Worm (Caenorhabditis elegans) whole organism, L1 larva: ENCODE data around the gene Y48E1B.8.
A peak's percentile ranks its signal among the peaks of the same experiment; 100 is the strongest.

Experiments
- Y116A8C.19 ChIP-seq: sonication (generic microtip); optimal IDR thresholded peaks from 2 replicates; lab custom pipeline; 2016; ENCODE audit warnings: missing compliant biosample characterization, missing genetic modification characterization, borderline replicate concordance
- aha-1 ChIP-seq: fragments of 150-350 bp; optimal IDR thresholded peaks from 2 replicates; lab custom pipeline; 2014; ENCODE audit warnings: missing biosample characterization, missing genetic modification characterization
- alr-1 ChIP-seq: fragments of 200-800 bp; sonication (Bioruptor generic); optimal IDR thresholded peaks from 2 replicates; lab custom pipeline; 2018; ENCODE audit warnings: borderline replicate concordance, mild to moderate bottlenecking, missing genetic modification characterization, missing compliant biosample characterization
- aly-2 ChIP-seq: fragments of 150-350 bp; optimal IDR thresholded peaks from 2 replicates; lab custom pipeline; 2014; ENCODE audit warnings: missing biosample characterization, missing genetic modification characterization
- ama-1 ChIP-seq: fragments of 150-350 bp; optimal IDR thresholded peaks from 2 replicates; lab custom pipeline; 2014
- ceh-88 ChIP-seq: fragments of 200-800 bp; sonication (Bioruptor generic); IDR thresholded peaks from 2 replicates; pipeline ENCODE4 v1.3.6; 2022; ENCODE audit warnings: missing genetic modification characterization, missing compliant biosample characterization
- ceh-90 ChIP-seq: sonication (generic microtip); optimal IDR thresholded peaks from 2 replicates; lab custom pipeline; 2016; ENCODE audit warnings: missing genetic modification characterization, missing compliant biosample characterization
- dpl-1 ChIP-seq, 3 experiments: fragments of 150-350 bp in 2 of 3; sonication (generic microtip) in 1 of 3; optimal IDR thresholded peaks; 2 replicates each; lab custom pipeline; 2014 to 2017; ENCODE audit warnings: missing biosample characterization in 3 of 3, missing genetic modification characterization in 3 of 3, missing genetic modification reagents in 3 of 3
- dsc-1 ChIP-seq: sonication (generic microtip); optimal IDR thresholded peaks from 2 replicates; lab custom pipeline; 2016; ENCODE audit warnings: mild to moderate bottlenecking, missing genetic modification characterization, missing compliant biosample characterization
- efl-3 ChIP-seq: fragments of 200-800 bp; sonication (Bioruptor generic); optimal IDR thresholded peaks from 2 replicates; lab custom pipeline; 2018; ENCODE audit warnings: mild to moderate bottlenecking, missing genetic modification characterization, missing compliant biosample characterization
- elt-2 ChIP-seq: sonication (generic microtip); optimal IDR thresholded peaks from 2 replicates; lab custom pipeline; 2016; ENCODE audit warnings: missing genetic modification characterization, mild to moderate bottlenecking, inconsistent platforms, missing compliant biosample characterization, missing genetic modification reagents
- fkh-10 ChIP-seq: sonication (generic microtip); optimal IDR thresholded peaks from 2 replicates; lab custom pipeline; 2017; ENCODE audit warnings: missing biosample characterization, missing genetic modification reagents, missing genetic modification characterization
- fos-1 ChIP-seq: fragments of 150-350 bp; optimal IDR thresholded peaks from 2 replicates; lab custom pipeline; 2014; ENCODE audit warnings: missing biosample characterization, missing genetic modification characterization
- grh-1 ChIP-seq: fragments of 200-800 bp; sonication (Bioruptor generic); IDR thresholded peaks from 2 replicates; pipeline ENCODE4 v1.3.6; 2022; ENCODE audit warnings: missing genetic modification reagents, missing genetic modification characterization, missing compliant biosample characterization
- hlh-4 ChIP-seq: sonication (generic microtip); optimal IDR thresholded peaks from 2 replicates; lab custom pipeline; 2016; ENCODE audit warnings: mild to moderate bottlenecking, missing genetic modification characterization, missing compliant biosample characterization
- jun-1 ChIP-seq: fragments of 150-350 bp; optimal IDR thresholded peaks from 2 replicates; lab custom pipeline; 2014; ENCODE audit warnings: missing biosample characterization, missing genetic modification reagents, missing genetic modification characterization
- lin-13 ChIP-seq: fragments of 150-350 bp; optimal IDR thresholded peaks from 2 replicates; lab custom pipeline; 2014; ENCODE audit warnings: missing biosample characterization, missing genetic modification reagents, missing genetic modification characterization
- lin-14 ChIP-seq: fragments of 200-800 bp; sonication (Bioruptor generic); optimal IDR thresholded peaks from 2 replicates; lab custom pipeline; 2018; ENCODE audit warnings: mild to moderate bottlenecking, missing genetic modification characterization, moderate library complexity, missing compliant biosample characterization
- lin-15B ChIP-seq: fragments of 150-350 bp; sonication (generic microtip); optimal IDR thresholded peaks from 3 replicates; lab custom pipeline; 2014; ENCODE audit warnings: missing biosample characterization, missing genetic modification characterization
- lin-35 ChIP-seq, 2 experiments: fragments of 150-350 bp; optimal IDR thresholded peaks; 2 replicates each; lab custom pipeline; 2014; ENCODE audit warnings: missing biosample characterization in 2 of 2, missing genetic modification characterization in 2 of 2, missing genetic modification reagents in 2 of 2
- lir-3 ChIP-seq: sonication (generic microtip); optimal IDR thresholded peaks from 2 replicates; lab custom pipeline; 2016; ENCODE audit warnings: mild to moderate bottlenecking, missing genetic modification characterization, moderate library complexity, missing compliant biosample characterization; ENCODE audit not compliant: poor library complexity
- mep-1 ChIP-seq: fragments of 150-350 bp; optimal IDR thresholded peaks from 2 replicates; lab custom pipeline; 2014; ENCODE audit warnings: missing biosample characterization, missing genetic modification characterization
- nhr-12 ChIP-seq: sonication (generic microtip); optimal IDR thresholded peaks from 2 replicates; lab custom pipeline; 2017; ENCODE audit warnings: missing biosample characterization, missing genetic modification characterization
- nhr-19 ChIP-seq: fragments of 200-800 bp; sonication (Bioruptor generic); conservative IDR thresholded peaks from 2 replicates; pipeline ENCODE4 v1.3.6; 2022; ENCODE audit warnings: missing genetic modification characterization, missing compliant biosample characterization
- nhr-237 ChIP-seq: fragments of 150-350 bp; optimal IDR thresholded peaks from 2 replicates; lab custom pipeline; 2014; ENCODE audit warnings: missing biosample characterization, missing genetic modification characterization
- nhr-28 ChIP-seq: fragments of 150-350 bp; optimal IDR thresholded peaks from 2 replicates; lab custom pipeline; 2014; ENCODE audit warnings: missing biosample characterization, missing genetic modification characterization
- nhr-47 ChIP-seq: sonication (generic microtip); optimal IDR thresholded peaks from 2 replicates; lab custom pipeline; 2016; ENCODE audit warnings: mild to moderate bottlenecking, missing genetic modification characterization, moderate library complexity, missing compliant biosample characterization
- nhr-76 ChIP-seq: sonication (generic microtip); optimal IDR thresholded peaks from 2 replicates; lab custom pipeline; 2017; ENCODE audit warnings: missing biosample characterization, missing genetic modification characterization
- nhr-77 ChIP-seq: fragments of 150-350 bp; optimal IDR thresholded peaks from 2 replicates; lab custom pipeline; 2014; ENCODE audit warnings: missing biosample characterization, missing genetic modification characterization
- nhr-84 ChIP-seq: sonication (generic microtip); optimal IDR thresholded peaks from 2 replicates; lab custom pipeline; 2017; ENCODE audit warnings: missing biosample characterization, missing genetic modification characterization
- nhr-85 ChIP-seq: sonication (generic microtip); peaks from one replicate; lab custom pipeline; 2016; ENCODE audit warnings: missing genetic modification characterization, inconsistent platforms, missing compliant biosample characterization
- pag-3 ChIP-seq: sonication (generic microtip); optimal IDR thresholded peaks from 2 replicates; lab custom pipeline; 2017; ENCODE audit warnings: missing genetic modification characterization, mild to moderate bottlenecking, missing compliant biosample characterization, antibody characterized with exemption, borderline replicate concordance; ENCODE audit not compliant: insufficient read depth
- pax-3 ChIP-seq: fragments of 200-800 bp; sonication (Bioruptor generic); optimal IDR thresholded peaks from 2 replicates; lab custom pipeline; 2018; ENCODE audit warnings: mild to moderate bottlenecking, missing genetic modification characterization, moderate library complexity, missing compliant biosample characterization
- rnt-1 ChIP-seq: sonication (generic microtip); optimal IDR thresholded peaks from 2 replicates; lab custom pipeline; 2016; ENCODE audit warnings: mild to moderate bottlenecking, missing genetic modification characterization, moderate library complexity, missing compliant biosample characterization
- skn-1 ChIP-seq: fragments of 150-350 bp; optimal IDR thresholded peaks from 2 replicates; lab custom pipeline; 2014; ENCODE audit warnings: missing biosample characterization, missing genetic modification characterization
- snu-23 ChIP-seq: sonication (generic microtip); optimal IDR thresholded peaks from 2 replicates; lab custom pipeline; 2016; ENCODE audit warnings: missing genetic modification characterization, missing compliant biosample characterization
- sox-4 ChIP-seq: sonication (generic microtip); optimal IDR thresholded peaks from 2 replicates; lab custom pipeline; 2016; ENCODE audit warnings: missing genetic modification characterization, missing compliant biosample characterization
- swsn-7 ChIP-seq: sonication (generic microtip); optimal IDR thresholded peaks from 2 replicates; lab custom pipeline; 2016; ENCODE audit warnings: missing genetic modification characterization, missing compliant biosample characterization
- unc-30 ChIP-seq: sonication (generic microtip); optimal IDR thresholded peaks from 2 replicates; lab custom pipeline; 2017; ENCODE audit warnings: missing biosample characterization, missing genetic modification characterization
- unc-86 ChIP-seq: sonication (generic microtip); optimal IDR thresholded peaks from 2 replicates; lab custom pipeline; 2016; ENCODE audit warnings: missing genetic modification characterization, missing compliant biosample characterization
- xbp-1 ChIP-seq: sonication (generic microtip); optimal IDR thresholded peaks from 2 replicates; lab custom pipeline; 2016; ENCODE audit warnings: missing genetic modification characterization, missing compliant biosample characterization
- ztf-11 ChIP-seq, 2 experiments: sonication (generic microtip); optimal IDR thresholded peaks; 2 replicates each; lab custom pipeline; 2016 to 2017; ENCODE audit warnings: missing genetic modification characterization in 2 of 2, missing biosample characterization in 1 of 2, missing compliant biosample characterization in 1 of 2
- ztf-4 ChIP-seq: fragments of 150-350 bp; optimal IDR thresholded peaks from 2 replicates; lab custom pipeline; 2014; ENCODE audit warnings: missing biosample characterization, missing genetic modification characterization

Gene Y48E1B.8

DNA sequence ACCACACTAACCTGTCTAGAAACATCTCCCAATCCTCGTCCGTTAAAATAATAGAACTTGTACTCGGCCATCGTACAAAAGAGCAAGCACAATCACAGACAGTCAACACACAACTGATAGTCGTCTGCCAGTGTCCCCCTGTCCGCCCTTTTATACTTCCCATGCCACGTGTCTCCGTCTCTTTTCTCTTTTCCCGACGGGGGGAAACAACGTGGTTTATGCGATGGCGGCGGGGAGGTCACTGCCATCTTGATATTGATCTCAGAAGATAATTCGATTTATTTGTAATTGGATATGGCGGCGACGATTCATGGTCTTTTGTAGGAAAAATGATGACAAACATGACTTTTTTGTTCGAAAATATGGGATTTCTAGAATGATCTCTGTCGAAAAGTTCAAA, 24.1 kb downstream of the Y48E1B.8 start, which contains the start of gene gst-20 (continued):
- no peak for TF ChIP-seq jun-1
- no peak for TF ChIP-seq aha-1 (tag; lab: Kevin White, UChicago)
- no peak for TF ChIP-seq dsc-1 (tag; lab: Kevin White, UChicago)
- TF ChIP-seq nhr-19, result peak; percentile 19; the same call in 1 of the 2 replicates
- TF ChIP-seq xbp-1 (tag; lab: Kevin White, UChicago), result peak; percentile 30
- TF ChIP-seq mep-1 (tag; lab: Kevin White, UChicago), result peak; percentile 57
- no peak; the same call in 1 of the 2 replicates for TF ChIP-seq grh-1 (GFP tag; lab: Robert Waterston, UW)
- TF ChIP-seq swsn-7 (tag; lab: Kevin White, UChicago), result peak; percentile 12
- no peak for TF ChIP-seq ceh-90 (tag; lab: Kevin White, UChicago)
- no peak for TF ChIP-seq nhr-28 (tag; lab: Kevin White, UChicago)
- TF ChIP-seq lin-15B, result no peak
- peak; percentile 89 for TF ChIP-seq nhr-85 (tag; lab: Kevin White, UChicago)
- no peak for TF ChIP-seq unc-86
- TF ChIP-seq nhr-47, result peak; percentile 52
- TF ChIP-seq Y116A8C.19 (tag; lab: Kevin White, UChicago), result no peak
- TF ChIP-seq nhr-237 (tag; lab: Kevin White, UChicago), result no peak
- no peak for TF ChIP-seq nhr-84
- no peak for TF ChIP-seq fkh-10 (GFP tag; lab: Kevin White, UChicago)
- TF ChIP-seq rnt-1 (tag; lab: Kevin White, UChicago), result peak; percentile 10
- TF ChIP-seq lir-3, result no peak
- TF ChIP-seq unc-30 (tag; lab: Kevin White, UChicago), result no peak
- TF ChIP-seq nhr-76 (tag; lab: Kevin White, UChicago), result no peak
- no peak for TF ChIP-seq ztf-11 (tag; optimal IDR thresholded peaks at IDR 0.05; lab: Kevin White, UChicago)
- TF ChIP-seq sox-4, result no peak
- no peak for TF ChIP-seq alr-1 (tag; lab: Kevin White, UChicago)
- peak; percentile 9 for TF ChIP-seq elt-2 (tag; lab: Kevin White, UChicago)
- peak; percentile 90 for TF ChIP-seq lin-14 (GFP tag; lab: Kevin White, UChicago)
- no peak for TF ChIP-seq fos-1
- peak; percentile 84 for TF ChIP-seq pag-3 (tag; lab: Kevin White, UChicago)
- peak; percentile 61 for TF ChIP-seq skn-1 (tag; lab: Kevin White, UChicago)
- TF ChIP-seq aly-2 (tag; lab: Kevin White, UChicago), result no peak
- no peak for TF ChIP-seq ama-1
- no peak for TF ChIP-seq nhr-12
- TF ChIP-seq pax-3, result no peak
- TF ChIP-seq efl-3 (GFP tag; lab: Kevin White, UChicago), result no peak
- TF ChIP-seq ztf-4, result no peak
- peak in 1 of 2 experiments; percentile 64 for TF ChIP-seq lin-35 (GFP tag; optimal IDR thresholded peaks at IDR 0.05; lab: Kevin White, UChicago)
- TF ChIP-seq hlh-4 (tag; lab: Kevin White, UChicago), result no peak
- TF ChIP-seq, all 84 proteins: peak for 26

DNA sequence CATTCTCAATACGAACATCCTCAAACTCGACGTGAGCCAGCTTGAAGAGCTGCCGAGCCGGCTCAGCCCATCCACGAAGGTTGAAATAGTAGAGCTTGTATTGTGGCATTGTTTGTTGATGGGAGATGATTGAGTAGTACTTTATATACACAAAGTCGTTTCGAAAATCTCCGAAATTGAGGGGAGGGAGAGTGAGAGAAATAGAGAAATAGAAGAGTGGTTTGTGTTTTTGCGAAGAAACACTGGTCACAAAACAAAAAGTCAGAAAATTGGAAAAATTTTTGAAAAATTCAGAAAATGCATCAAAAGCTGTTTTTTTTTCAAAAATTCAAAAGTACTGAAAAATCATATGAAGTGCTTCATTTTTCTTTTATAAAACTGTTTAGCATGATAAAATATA, 25.7 kb downstream of the Y48E1B.8 start, which contains the start of gene gst-24:
gst-24 (minus strand) TSS at position 181 of the 400 bp plus-strand sequence.
- TF ChIP-seq lin-35 (GFP tag; optimal IDR thresholded peaks at IDR 0.05; lab: Kevin White, UChicago) (peak in 1 of 2 experiments; percentile 15), nhr-77 (tag; lab: Kevin White, UChicago) (peak; percentile 61), pax-3 (no peak), ceh-88 (no peak), sox-4 (no peak), lin-15B (no peak), lin-14 (GFP tag; lab: Kevin White, UChicago) (peak; percentile 29), snu-23 (GFP tag; lab: Kevin White, UChicago) (peak; percentile 3), nhr-85 (tag; lab: Kevin White, UChicago) (peak; percentile 67), lin-13 (GFP tag; lab: Kevin White, UChicago) (no peak), dpl-1 (GFP tag; optimal IDR thresholded peaks at IDR 0.05; lab: Kevin White, UChicago) (peak in 1 of 3 experiments; percentile 6)
